Worm (Caenorhabditis elegans) whole organism, L1 larva: ENCODE measurements around the gene erp-44.3.
A peak's percentile ranks its signal among the peaks of the same experiment; 100 is the strongest.

Experiments
- C04F5.9 ChIP-seq: sonication (generic microtip); optimal IDR thresholded peaks from 2 replicates; lab custom pipeline; 2016; ENCODE audit warnings: missing genetic modification characterization, missing compliant biosample characterization
- C16A3.4 ChIP-seq: fragments of 150-350 bp; optimal IDR thresholded peaks from 2 replicates; lab custom pipeline; 2014; ENCODE audit warnings: missing biosample characterization, missing genetic modification characterization
- C34B4.2 ChIP-seq: sonication (generic microtip); optimal IDR thresholded peaks from 2 replicates; lab custom pipeline; 2017; ENCODE audit warnings: mild to moderate bottlenecking, missing genetic modification characterization, missing compliant biosample characterization
- F16B12.6 ChIP-seq: fragments of 150-350 bp; optimal IDR thresholded peaks from 2 replicates; lab custom pipeline; 2014; ENCODE audit warnings: missing biosample characterization, missing genetic modification characterization
- Y116A8C.19 ChIP-seq: sonication (generic microtip); optimal IDR thresholded peaks from 2 replicates; lab custom pipeline; 2016; ENCODE audit warnings: missing compliant biosample characterization, missing genetic modification characterization, borderline replicate concordance
- alr-1 ChIP-seq: fragments of 200-800 bp; sonication (Bioruptor generic); optimal IDR thresholded peaks from 2 replicates; lab custom pipeline; 2018; ENCODE audit warnings: borderline replicate concordance, mild to moderate bottlenecking, missing genetic modification characterization, missing compliant biosample characterization
- aly-2 ChIP-seq: fragments of 150-350 bp; optimal IDR thresholded peaks from 2 replicates; lab custom pipeline; 2014; ENCODE audit warnings: missing biosample characterization, missing genetic modification characterization
- ama-1 ChIP-seq: fragments of 150-350 bp; optimal IDR thresholded peaks from 2 replicates; lab custom pipeline; 2014
- ceh-8 ChIP-seq: fragments of 200-800 bp; sonication (Bioruptor generic); optimal IDR thresholded peaks from 2 replicates; lab custom pipeline; 2018; ENCODE audit warnings: mild to moderate bottlenecking, missing genetic modification characterization, moderate library complexity, missing compliant biosample characterization
- ces-1 ChIP-seq: fragments of 150-350 bp; optimal IDR thresholded peaks from 2 replicates; lab custom pipeline; 2014; ENCODE audit warnings: missing biosample characterization, missing genetic modification reagents, missing genetic modification characterization
- dpl-1 ChIP-seq, 3 experiments: fragments of 150-350 bp in 2 of 3; sonication (generic microtip) in 1 of 3; optimal IDR thresholded peaks; 2 replicates each; lab custom pipeline; 2014 to 2017; ENCODE audit warnings: missing biosample characterization in 3 of 3, missing genetic modification characterization in 3 of 3, missing genetic modification reagents in 3 of 3
- dsc-1 ChIP-seq: sonication (generic microtip); optimal IDR thresholded peaks from 2 replicates; lab custom pipeline; 2016; ENCODE audit warnings: mild to moderate bottlenecking, missing genetic modification characterization, missing compliant biosample characterization
- egl-13 ChIP-seq: sonication (generic microtip); optimal IDR thresholded peaks from 2 replicates; lab custom pipeline; 2016; ENCODE audit warnings: missing genotype, missing genetic modification reagents, missing genetic modification characterization, missing compliant biosample characterization
- egl-27 ChIP-seq, 2 experiments: fragments of 150-350 bp in 1 of 2; sonication (generic microtip); optimal IDR thresholded peaks; 3 replicates each; lab custom pipeline; 2017 to 2018; ENCODE audit warnings: missing biosample characterization in 2 of 2, missing genetic modification characterization in 2 of 2, missing genetic modification reagents in 2 of 2
- ets-5 ChIP-seq: fragments of 200-800 bp; sonication (Bioruptor generic); IDR thresholded peaks from 2 replicates; pipeline ENCODE4 v1.3.6; 2022; ENCODE audit warnings: missing genetic modification characterization, missing compliant biosample characterization
- fkh-10 ChIP-seq: sonication (generic microtip); optimal IDR thresholded peaks from 2 replicates; lab custom pipeline; 2017; ENCODE audit warnings: missing biosample characterization, missing genetic modification reagents, missing genetic modification characterization
- fkh-4 ChIP-seq: sonication (generic microtip); optimal IDR thresholded peaks from 2 replicates; lab custom pipeline; 2016; ENCODE audit warnings: missing compliant biosample characterization, missing genetic modification characterization, borderline replicate concordance
- grh-1 ChIP-seq: fragments of 200-800 bp; sonication (Bioruptor generic); IDR thresholded peaks from 2 replicates; pipeline ENCODE4 v1.3.6; 2022; ENCODE audit warnings: missing genetic modification reagents, missing genetic modification characterization, missing compliant biosample characterization
- hlh-4 ChIP-seq: sonication (generic microtip); optimal IDR thresholded peaks from 2 replicates; lab custom pipeline; 2016; ENCODE audit warnings: mild to moderate bottlenecking, missing genetic modification characterization, missing compliant biosample characterization
- hpl-2 ChIP-seq: fragments of 150-350 bp; optimal IDR thresholded peaks from 2 replicates; lab custom pipeline; 2014; ENCODE audit warnings: missing biosample characterization, missing genetic modification reagents, missing genetic modification characterization
- irx-1 ChIP-seq: sonication (generic microtip); optimal IDR thresholded peaks from 2 replicates; lab custom pipeline; 2016; ENCODE audit warnings: missing genetic modification characterization, missing compliant biosample characterization
- jun-1 ChIP-seq: fragments of 150-350 bp; optimal IDR thresholded peaks from 2 replicates; lab custom pipeline; 2014; ENCODE audit warnings: missing biosample characterization, missing genetic modification reagents, missing genetic modification characterization
- lin-13 ChIP-seq: fragments of 150-350 bp; optimal IDR thresholded peaks from 2 replicates; lab custom pipeline; 2014; ENCODE audit warnings: missing biosample characterization, missing genetic modification reagents, missing genetic modification characterization
- lin-15B ChIP-seq: fragments of 150-350 bp; sonication (generic microtip); optimal IDR thresholded peaks from 3 replicates; lab custom pipeline; 2014; ENCODE audit warnings: missing biosample characterization, missing genetic modification characterization
- lin-35 ChIP-seq, 2 experiments: fragments of 150-350 bp; optimal IDR thresholded peaks; 2 replicates each; lab custom pipeline; 2014; ENCODE audit warnings: missing biosample characterization in 2 of 2, missing genetic modification characterization in 2 of 2, missing genetic modification reagents in 2 of 2
- lin-39 ChIP-seq: fragments of 150-350 bp; optimal IDR thresholded peaks from 2 replicates; lab custom pipeline; 2014; ENCODE audit warnings: missing biosample characterization, missing genetic modification reagents, missing genetic modification characterization
- lsy-2 ChIP-seq, 2 experiments: fragments of 150-350 bp; optimal IDR thresholded peaks; 2 replicates each; lab custom pipeline; 2014; ENCODE audit warnings: missing biosample characterization in 2 of 2, missing genetic modification characterization in 2 of 2
- mdl-1 ChIP-seq, 2 experiments: fragments of 150-350 bp; optimal IDR thresholded peaks; 2 replicates each; lab custom pipeline; 2014 to 2017; ENCODE audit warnings: missing biosample characterization in 2 of 2, missing genetic modification characterization in 2 of 2, inconsistent platforms in 1 of 2
- mef-2 ChIP-seq: fragments of 150-350 bp; optimal IDR thresholded peaks from 2 replicates; lab custom pipeline; 2014; ENCODE audit warnings: missing biosample characterization, missing genetic modification characterization
- mep-1 ChIP-seq: fragments of 150-350 bp; optimal IDR thresholded peaks from 2 replicates; lab custom pipeline; 2014; ENCODE audit warnings: missing biosample characterization, missing genetic modification characterization
- nhr-20 ChIP-seq: sonication (generic microtip); optimal IDR thresholded peaks from 2 replicates; lab custom pipeline; 2016; ENCODE audit warnings: mild to moderate bottlenecking, missing genetic modification characterization, missing compliant biosample characterization
- nhr-237 ChIP-seq: fragments of 150-350 bp; optimal IDR thresholded peaks from 2 replicates; lab custom pipeline; 2014; ENCODE audit warnings: missing biosample characterization, missing genetic modification characterization
- nhr-71 ChIP-seq: sonication (generic microtip); optimal IDR thresholded peaks from 2 replicates; lab custom pipeline; 2016; ENCODE audit warnings: mild to moderate bottlenecking, missing genetic modification characterization, moderate library complexity, missing compliant biosample characterization
- nhr-76 ChIP-seq: sonication (generic microtip); optimal IDR thresholded peaks from 2 replicates; lab custom pipeline; 2017; ENCODE audit warnings: missing biosample characterization, missing genetic modification characterization
- nhr-90 ChIP-seq: sonication (generic microtip); optimal IDR thresholded peaks from 2 replicates; lab custom pipeline; 2016; ENCODE audit warnings: mild to moderate bottlenecking, missing genetic modification characterization, missing compliant biosample characterization; ENCODE audit not compliant: poor library complexity
- pax-3 ChIP-seq: fragments of 200-800 bp; sonication (Bioruptor generic); optimal IDR thresholded peaks from 2 replicates; lab custom pipeline; 2018; ENCODE audit warnings: mild to moderate bottlenecking, missing genetic modification characterization, moderate library complexity, missing compliant biosample characterization
- pqm-1 ChIP-seq: sonication (generic microtip); optimal IDR thresholded peaks from 3 replicates; lab custom pipeline; 2017; ENCODE audit warnings: missing biosample characterization, missing genetic modification characterization
- skn-1 ChIP-seq: fragments of 150-350 bp; optimal IDR thresholded peaks from 2 replicates; lab custom pipeline; 2014; ENCODE audit warnings: missing biosample characterization, missing genetic modification characterization
- snpc-4 ChIP-seq: fragments of 150-350 bp; optimal IDR thresholded peaks from 2 replicates; lab custom pipeline; 2014; ENCODE audit warnings: missing biosample characterization, missing genetic modification characterization
- swsn-7 ChIP-seq: sonication (generic microtip); optimal IDR thresholded peaks from 2 replicates; lab custom pipeline; 2016; ENCODE audit warnings: missing genetic modification characterization, missing compliant biosample characterization
- tbx-2 ChIP-seq: sonication (generic microtip); optimal IDR thresholded peaks from 2 replicates; lab custom pipeline; 2016; ENCODE audit warnings: missing genetic modification characterization, missing compliant biosample characterization
- tlp-1 ChIP-seq: fragments of 150-350 bp; optimal IDR thresholded peaks from 2 replicates; lab custom pipeline; 2014; ENCODE audit warnings: missing biosample characterization, missing genetic modification characterization
- unc-130 ChIP-seq: fragments of 150-350 bp; optimal IDR thresholded peaks from 2 replicates; lab custom pipeline; 2017; ENCODE audit warnings: missing biosample characterization, missing genetic modification characterization, inconsistent platforms
- unc-30 ChIP-seq: sonication (generic microtip); optimal IDR thresholded peaks from 2 replicates; lab custom pipeline; 2017; ENCODE audit warnings: missing biosample characterization, missing genetic modification characterization
- vab-15 ChIP-seq: sonication (generic microtip); optimal IDR thresholded peaks from 2 replicates; lab custom pipeline; 2017; ENCODE audit warnings: missing genotype, mild to moderate bottlenecking, missing genetic modification characterization, missing compliant biosample characterization
- xbp-1 ChIP-seq: sonication (generic microtip); optimal IDR thresholded peaks from 2 replicates; lab custom pipeline; 2016; ENCODE audit warnings: missing genetic modification characterization, missing compliant biosample characterization
- zag-1 ChIP-seq: fragments of 150-350 bp; optimal IDR thresholded peaks from 2 replicates; lab custom pipeline; 2014; ENCODE audit warnings: missing biosample characterization, missing genetic modification characterization
- zip-4 ChIP-seq: fragments of 200-800 bp; sonication (Bioruptor generic); optimal IDR thresholded peaks from 2 replicates; lab custom pipeline; 2018; ENCODE audit warnings: mild to moderate bottlenecking, missing genetic modification characterization, moderate library complexity, missing compliant biosample characterization

Gene erp-44.3

ce11 chrIV:8142735-8143550 is 20.5 kb downstream of the erp-44.3 start, which contains the start of gene pmk-2 (continued):
- TF ChIP-seq alr-1 (no peak), irx-1 (tag; lab: Kevin White, UChicago) (no peak), lin-35 (GFP tag; optimal IDR thresholded peaks at IDR 0.05; lab: Kevin White, UChicago) (no peak), hlh-4 (tag; lab: Kevin White, UChicago) (peak; percentile 22), swsn-7 (no peak), ama-1 (lab: Kevin White, UChicago) (no peak), nhr-20 (peak; percentile 10)

DNA sequence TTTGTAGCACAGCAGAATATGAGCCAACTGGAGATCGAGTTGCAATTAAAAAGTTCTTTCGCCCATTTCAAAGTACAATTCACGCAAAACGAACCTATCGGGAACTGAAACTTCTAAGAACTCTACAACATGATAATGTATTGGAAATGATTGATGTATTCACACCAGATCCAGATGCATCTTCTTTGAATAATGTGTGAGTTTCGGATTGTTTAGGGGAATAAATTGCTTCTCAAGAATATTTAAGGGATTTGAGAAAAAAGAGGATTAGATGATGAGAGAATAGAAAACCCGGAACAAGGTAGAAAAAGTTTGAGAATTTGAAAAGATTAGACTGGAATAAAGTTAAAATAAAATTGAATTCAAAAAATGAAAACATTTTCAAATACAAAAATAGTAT is 21.9 kb downstream of the erp-44.3 start:
- TF ChIP-seq mdl-1 (tag; optimal IDR thresholded peaks at IDR 0.05; lab: Kevin White, UChicago), result no peak
- TF ChIP-seq dsc-1 (tag; lab: Kevin White, UChicago), result peak; percentile 65

ce11 chrIV:8146283-8146682 is 23.8 kb downstream of the erp-44.3 start:
- no peak for TF ChIP-seq mef-2
- no peak for TF ChIP-seq Y116A8C.19 (tag; lab: Kevin White, UChicago)
- no peak for TF ChIP-seq lin-13 (GFP tag; lab: Kevin White, UChicago)
- no peak for TF ChIP-seq egl-27 (tag; optimal IDR thresholded peaks at IDR 0.05; lab: Kevin White, UChicago)
- no peak for TF ChIP-seq egl-13 (tag; lab: Kevin White, UChicago)
- no peak for TF ChIP-seq zip-4 (GFP tag; lab: Kevin White, UChicago)
- no peak for TF ChIP-seq nhr-237
- TF ChIP-seq vab-15 (tag; lab: Kevin White, UChicago), result no peak
- TF ChIP-seq ces-1 (GFP tag; lab: Kevin White, UChicago), result no peak
- no peak for TF ChIP-seq alr-1
- TF ChIP-seq tbx-2 (tag; lab: Kevin White, UChicago), result no peak
- no peak for TF ChIP-seq tlp-1 (tag; lab: Kevin White, UChicago)
- TF ChIP-seq unc-30, result no peak
- no peak for TF ChIP-seq aly-2 (tag; lab: Kevin White, UChicago)
- no peak for TF ChIP-seq dsc-1 (tag; lab: Kevin White, UChicago)
- TF ChIP-seq C34B4.2 (tag; lab: Kevin White, UChicago), result no peak
- peak; percentile 31 for TF ChIP-seq C16A3.4 (tag; lab: Kevin White, UChicago)
- TF ChIP-seq nhr-90 (tag; lab: Kevin White, UChicago), result peak; percentile 51
- no peak for TF ChIP-seq F16B12.6 (tag; lab: Kevin White, UChicago)
- no peak for TF ChIP-seq ama-1 (lab: Kevin White, UChicago)
- peak in 1 of 2 experiments; percentile 71 for TF ChIP-seq mdl-1 (tag; optimal IDR thresholded peaks at IDR 0.05; lab: Kevin White, UChicago)
- no peak for TF ChIP-seq lin-15B (tag; lab: Kevin White, UChicago)
- no peak for TF ChIP-seq snpc-4 (tag; lab: Kevin White, UChicago)
- TF ChIP-seq lsy-2 (tag; optimal IDR thresholded peaks at IDR 0.05; lab: Kevin White, UChicago), result peak; percentile 14 to 46
- TF ChIP-seq skn-1, result peak; percentile 40
- peak; percentile 65 for TF ChIP-seq nhr-71 (tag; lab: Kevin White, UChicago)
- no peak for TF ChIP-seq pax-3 (tag; lab: Kevin White, UChicago)
- no peak for TF ChIP-seq ets-5 (GFP tag; lab: Robert Waterston, UW)
- no peak for TF ChIP-seq hpl-2 (GFP tag; lab: Kevin White, UChicago)
- TF ChIP-seq C04F5.9, result no peak
- TF ChIP-seq pqm-1, result no peak
- TF ChIP-seq zag-1, result no peak
- TF ChIP-seq nhr-76 (tag; lab: Kevin White, UChicago), result no peak
- peak in 1 of 3 experiments; percentile 29 for TF ChIP-seq dpl-1 (GFP tag; optimal IDR thresholded peaks at IDR 0.05; lab: Kevin White, UChicago)
- TF ChIP-seq jun-1 (tag; lab: Kevin White, UChicago), result no peak
- no peak for TF ChIP-seq xbp-1
- peak; percentile 11 for TF ChIP-seq swsn-7
- TF ChIP-seq fkh-4, result no peak
- peak; percentile 34 for TF ChIP-seq mep-1
- TF ChIP-seq lin-39 (tag; lab: Kevin White, UChicago), result no peak
- TF ChIP-seq fkh-10 (GFP tag; lab: Kevin White, UChicago), result no peak
- no peak for TF ChIP-seq unc-130 (tag; lab: Kevin White, UChicago)
- no peak for TF ChIP-seq grh-1
- no peak for TF ChIP-seq ceh-8
